Fruit fly (Drosophila melanogaster) whole organism, embryonic: ENCODE data around the gene CG33640.

Experiments used
- Asciz ChIP-seq: fragments of 200-800 bp; sonication (Bioruptor generic); optimal IDR thresholded peaks from 2 replicates; lab custom pipeline; 2017; ENCODE audit warnings: missing biosample characterization, mild to moderate bottlenecking, missing genetic modification characterization, missing genetic modification reagents
- BEAF-32 ChIP-seq: fragments of 200-800 bp; sonication (Bioruptor generic); optimal IDR thresholded peaks from 3 replicates; lab custom pipeline; 2017; ENCODE audit warnings: missing biosample characterization, missing genetic modification characterization, mild to moderate bottlenecking, moderate library complexity, missing genetic modification reagents
- CG10267 ChIP-seq: fragments of 200-800 bp; sonication (Bioruptor generic); optimal IDR thresholded peaks from 2 replicates; lab custom pipeline; 2018; ENCODE audit warnings: missing biosample characterization, mild to moderate bottlenecking, missing genetic modification characterization, moderate library complexity
- CG10274 ChIP-seq: fragments of 200-800 bp; sonication (Bioruptor generic); optimal IDR thresholded peaks from 3 replicates; lab custom pipeline; 2017; ENCODE audit warnings: missing biosample characterization, mild to moderate bottlenecking, missing genetic modification characterization
- CG11085 ChIP-seq: fragments of 200-800 bp; sonication (Bioruptor generic); IDR thresholded peaks from 2 replicates; pipeline ENCODE4 v1.3.6; 2022; ENCODE audit warnings: missing biosample characterization, missing genetic modification characterization
- CG11696 ChIP-seq: fragments of 200-800 bp; sonication (Bioruptor generic); IDR thresholded peaks from 2 replicates; pipeline ENCODE4 v1.3.6; 2022; ENCODE audit warnings: missing biosample characterization, missing genetic modification characterization
- CG12942 ChIP-seq: fragments of 200-800 bp; sonication (Bioruptor generic); optimal IDR thresholded peaks from 3 replicates; lab custom pipeline; 2016; ENCODE audit warnings: missing biosample characterization, missing genetic modification characterization
- CG14965 ChIP-seq: fragments of 200-800 bp; sonication (Bioruptor generic); optimal IDR thresholded peaks from 2 replicates; lab custom pipeline; 2016; ENCODE audit warnings: missing biosample characterization, missing genetic modification characterization, borderline replicate concordance
- CG15479 ChIP-seq: fragments of 200-800 bp; sonication (Bioruptor generic); optimal IDR thresholded peaks from 3 replicates; lab custom pipeline; 2019; ENCODE audit warnings: missing biosample characterization, mild to moderate bottlenecking, missing genetic modification characterization, moderate library complexity
- CG15601 ChIP-seq: fragments of 200-800 bp; sonication (Bioruptor generic); optimal IDR thresholded peaks from 3 replicates; lab custom pipeline; 2019; ENCODE audit warnings: missing biosample characterization, mild to moderate bottlenecking, missing genetic modification characterization, moderate library complexity
- CG17186 ChIP-seq: fragments of 200-800 bp; sonication (Bioruptor generic); optimal IDR thresholded peaks from 3 replicates; lab custom pipeline; 2017; ENCODE audit warnings: missing biosample characterization, missing genetic modification reagents, missing genetic modification characterization
- CG17359 ChIP-seq: fragments of 200-800 bp; sonication (Bioruptor generic); optimal IDR thresholded peaks from 3 replicates; lab custom pipeline; 2018; ENCODE audit warnings: missing biosample characterization, mild to moderate bottlenecking, missing genetic modification characterization, moderate library complexity
- CG17829 ChIP-seq: fragments of 200-800 bp; optimal IDR thresholded peaks from 2 replicates; lab custom pipeline; 2019; ENCODE audit warnings: missing biosample characterization, mild to moderate bottlenecking, missing genetic modification characterization, moderate library complexity
- CG31365 ChIP-seq: fragments of 200-800 bp; sonication (Bioruptor generic); optimal IDR thresholded peaks from 2 replicates; lab custom pipeline; 2018; ENCODE audit warnings: missing biosample characterization, mild to moderate bottlenecking, missing genetic modification characterization
- CG4404 ChIP-seq: fragments of 200-800 bp; sonication (Bioruptor generic); IDR thresholded peaks from 2 replicates; pipeline ENCODE4 v1.3.6; 2022; ENCODE audit warnings: missing biosample characterization, missing genetic modification characterization
- CG4730 ChIP-seq: fragments of 200-800 bp; sonication (Bioruptor generic); IDR thresholded peaks from 2 replicates; pipeline ENCODE4 v1.3.6; 2022; ENCODE audit warnings: missing biosample characterization, missing genetic modification characterization
- CG9609 ChIP-seq: fragments of 200-800 bp; sonication (Bioruptor generic); optimal IDR thresholded peaks from 3 replicates; lab custom pipeline; 2016; ENCODE audit warnings: missing biosample characterization, missing genetic modification characterization
- CG9932 ChIP-seq: fragments of 200-800 bp; sonication (Bioruptor generic); IDR thresholded peaks from 2 replicates; pipeline ENCODE4 v1.3.6; 2022; ENCODE audit warnings: missing biosample characterization, missing genetic modification characterization
- D ChIP-seq, 2 experiments: fragments of 200-800 bp in 1 of 2; fragments of >200 bp in 1 of 2; sonication (Bioruptor generic) in 1 of 2; optimal IDR thresholded peaks; 2 replicates in 1 of 2; 3 replicates in 1 of 2; lab custom pipeline; 2017; ENCODE audit warnings: mild to moderate bottlenecking in 1 of 2, missing biosample characterization in 1 of 2, missing genetic modification characterization in 1 of 2, missing genetic modification reagents in 1 of 2
- Dip3 ChIP-seq: fragments of 200-800 bp; sonication (Bioruptor generic); optimal IDR thresholded peaks from 3 replicates; lab custom pipeline; 2016; ENCODE audit warnings: missing biosample characterization, missing genetic modification characterization
- ERR ChIP-seq: fragments of 200-800 bp; sonication (Bioruptor generic); optimal IDR thresholded peaks from 2 replicates; lab custom pipeline; 2016; ENCODE audit warnings: missing biosample characterization, missing genetic modification characterization
- Ets65A ChIP-seq: fragments of 200-800 bp; sonication (Bioruptor generic); peaks from one replicate; lab custom pipeline; 2016; ENCODE audit warnings: missing biosample characterization, missing genetic modification characterization
- MTF-1 ChIP-seq: fragments of 200-800 bp; sonication (Bioruptor generic); optimal IDR thresholded peaks from 2 replicates; lab custom pipeline; 2018; ENCODE audit warnings: missing biosample characterization, mild to moderate bottlenecking, missing genetic modification characterization, borderline replicate concordance
- Mad ChIP-seq: fragments of 200-800 bp; sonication (Bioruptor generic); optimal IDR thresholded peaks from 2 replicates; lab custom pipeline; 2016; ENCODE audit warnings: missing biosample characterization, missing genetic modification characterization
- Nf-YC ChIP-seq: fragments of 200-800 bp; optimal IDR thresholded peaks from 3 replicates; lab custom pipeline; 2019; ENCODE audit warnings: missing biosample characterization, mild to moderate bottlenecking, missing genetic modification characterization, moderate library complexity
- Oaz ChIP-seq: fragments of 200-800 bp; sonication (Bioruptor generic); IDR thresholded peaks from 2 replicates; pipeline ENCODE4 v1.3.6; 2022; ENCODE audit warnings: missing biosample characterization, missing genetic modification characterization
- Ravus ChIP-seq: fragments of 200-800 bp; sonication (Bioruptor generic); IDR thresholded peaks from 2 replicates; pipeline ENCODE4 v1.3.6; 2022; ENCODE audit warnings: missing biosample characterization, missing genetic modification characterization
- Sry-β ChIP-seq: fragments of 200-800 bp; sonication (Bioruptor generic); optimal IDR thresholded peaks from 2 replicates; lab custom pipeline; 2018; ENCODE audit warnings: missing biosample characterization, mild to moderate bottlenecking, missing genetic modification characterization, moderate library complexity
- Tbp ChIP-seq: fragments of >200 bp; optimal IDR thresholded peaks from 2 replicates; lab custom pipeline; 2018; ENCODE audit warnings: missing biosample characterization, missing genetic modification characterization
- Xbp1 ChIP-seq: fragments of 200-800 bp; sonication (Bioruptor generic); optimal IDR thresholded peaks from 3 replicates; lab custom pipeline; 2016; ENCODE audit warnings: missing biosample characterization, mild to moderate bottlenecking, missing genetic modification characterization
- btn ChIP-seq: fragments of 200-800 bp; sonication (Bioruptor generic); optimal IDR thresholded peaks from 2 replicates; lab custom pipeline; 2016; ENCODE audit warnings: missing biosample characterization, missing genetic modification characterization
- lab ChIP-seq: fragments of 200-800 bp; sonication (Bioruptor generic); optimal IDR thresholded peaks from 3 replicates; lab custom pipeline; 2017; ENCODE audit warnings: missing biosample characterization, missing genetic modification characterization, mild to moderate bottlenecking, moderate library complexity, missing genetic modification reagents
- maf-S ChIP-seq: fragments of 200-800 bp; sonication (Bioruptor generic); optimal IDR thresholded peaks from 2 replicates; lab custom pipeline; 2016; ENCODE audit warnings: missing biosample characterization, missing genetic modification characterization
- mam ChIP-seq: fragments of 200-800 bp; sonication (Bioruptor generic); optimal IDR thresholded peaks from 3 replicates; lab custom pipeline; 2016; ENCODE audit warnings: missing biosample characterization, missing genetic modification characterization
- nerfin-2 ChIP-seq: fragments of 200-800 bp; sonication (Bioruptor generic); IDR thresholded peaks from 2 replicates; pipeline ENCODE4 v1.3.6; 2022; ENCODE audit warnings: missing biosample characterization, missing genetic modification characterization; ENCODE audit not compliant: partially characterized antibody
- prd ChIP-seq, 3 experiments: fragments of >200 bp in 2 of 3; fragments of 200-800 bp in 1 of 3; sonication (Bioruptor generic) in 1 of 3; optimal IDR thresholded peaks in 2 of 3; IDR thresholded peaks in 1 of 3; 2 replicates in 2 of 3; 3 replicates in 1 of 3; pipeline versions ENCODE4 v1.3.6 to Lab custom; 2017 to 2022; ENCODE audit warnings: missing biosample characterization in 1 of 3, missing genetic modification characterization in 1 of 3
- row ChIP-seq: fragments of 200-800 bp; sonication (Bioruptor generic); IDR thresholded peaks from 3 replicates; pipeline ENCODE4 v1.3.6; 2022; ENCODE audit warnings: missing biosample characterization, missing genetic modification characterization
- sens ChIP-seq: fragments of 200-800 bp; sonication (Bioruptor generic); peaks from one replicate; lab custom pipeline; 2016; ENCODE audit warnings: missing biosample characterization, missing genetic modification characterization
- seq ChIP-seq: fragments of 200-800 bp; sonication (Bioruptor generic); IDR thresholded peaks from 2 replicates; pipeline ENCODE4 v1.3.6; 2022; ENCODE audit warnings: missing biosample characterization, missing genetic modification characterization
- shn ChIP-seq: fragments of 200-800 bp; sonication (Bioruptor generic); optimal IDR thresholded peaks from 3 replicates; lab custom pipeline; 2016; ENCODE audit warnings: missing biosample characterization, missing genetic modification characterization
- toy ChIP-seq: fragments of 200-800 bp; sonication (Bioruptor generic); IDR thresholded peaks from 2 replicates; pipeline ENCODE4 v1.3.6; 2022; ENCODE audit warnings: missing biosample characterization, missing genetic modification characterization
- wor ChIP-seq: fragments of 200-800 bp; sonication (Bioruptor generic); IDR thresholded peaks from 2 replicates; pipeline ENCODE4 v1.3.6; 2022; ENCODE audit warnings: missing biosample characterization, missing genetic modification characterization
- zen2 ChIP-seq: fragments of 200-800 bp; sonication (Bioruptor generic); IDR thresholded peaks from 3 replicates; pipeline ENCODE4 v1.3.6; 2022; ENCODE audit warnings: missing biosample characterization, missing genetic modification characterization; ENCODE audit not compliant: partially characterized antibody
- zfh2 ChIP-seq: fragments of 200-800 bp; sonication (Bioruptor generic); optimal IDR thresholded peaks from 2 replicates; lab custom pipeline; 2016; ENCODE audit warnings: missing biosample characterization, missing genetic modification characterization

Gene CG33640

DNA sequence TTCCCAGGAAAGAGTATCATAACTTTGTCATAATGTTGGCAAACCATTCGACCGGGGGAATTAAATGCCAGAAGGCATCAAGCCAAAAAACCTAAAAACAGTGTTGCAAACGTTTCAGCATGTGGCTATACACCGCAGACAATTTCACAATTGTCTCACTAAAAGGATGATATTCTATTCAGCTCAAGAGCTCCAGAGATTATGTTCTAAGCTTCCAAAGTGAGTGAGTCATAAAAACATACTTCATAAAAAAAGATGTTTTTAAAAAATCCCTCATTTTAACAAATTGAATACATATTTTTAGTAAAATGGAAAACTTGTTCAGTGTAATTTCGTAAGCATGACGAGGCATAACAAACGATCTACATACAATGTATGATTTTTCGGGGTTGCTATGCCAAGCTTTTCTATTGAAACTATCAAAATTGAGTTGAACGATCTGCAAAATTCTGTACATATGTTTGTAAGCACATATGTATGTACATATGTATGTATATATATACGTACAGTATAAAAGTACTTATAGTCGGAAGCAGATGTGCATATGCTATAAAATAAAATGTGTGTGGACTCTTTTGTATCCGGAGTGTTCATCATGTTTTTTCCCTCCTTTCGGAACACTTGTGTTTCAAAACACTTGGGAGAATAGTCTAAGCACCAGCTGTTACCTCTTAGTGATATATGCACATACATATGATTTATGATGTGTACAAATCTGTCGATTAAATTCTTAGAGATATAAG lies 12.5 kb upstream of the CG33640 start (continued):
- TF ChIP-seq lab (GFP tag; lab: Kevin White, UChicago) (peak; percentile 82), CG17829 (tag; lab: Kevin White, UChicago) (peak; percentile 78), CG15601 (tag; lab: Kevin White, UChicago) (no peak), toy (GFP tag; lab: Robert Waterston, UW) (peak; percentile 51), CG11085 (peak; percentile 59), Ravus (GFP tag; lab: Robert Waterston, UW) (peak; percentile 59), CG31365 (tag; lab: Kevin White, UChicago) (no peak), zen2 (GFP tag; lab: Robert Waterston, UW) (no peak), CG11696 (peak; percentile 61), CG14965 (peak; percentile 57), CG17186 (GFP tag; lab: Kevin White, UChicago) (peak; percentile 31), Xbp1 (peak; percentile 88), zfh2 (peak; percentile 64)

DNA sequence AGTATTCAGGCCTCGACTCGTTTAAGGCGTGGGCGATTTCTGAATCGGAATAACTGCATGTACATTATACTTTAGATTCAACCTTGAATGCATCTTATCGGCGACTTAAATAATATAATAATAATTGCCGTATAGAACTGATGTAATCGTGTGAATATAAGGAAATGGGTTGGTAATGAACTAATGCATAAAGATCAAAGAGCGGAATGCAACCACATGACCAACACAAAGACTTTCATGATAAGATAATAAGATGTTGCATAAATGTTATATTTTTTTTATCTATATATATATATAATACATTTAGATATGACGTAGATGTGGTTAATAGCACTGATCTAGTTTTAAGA lies 12.0 kb upstream of the CG33640 start:
- TF ChIP-seq Ets65A (peak; percentile 70), CG9609 (GFP tag; lab: Kevin White, UChicago) (no peak), CG15479 (GFP tag; lab: Kevin White, UChicago) (no peak)

DNA sequence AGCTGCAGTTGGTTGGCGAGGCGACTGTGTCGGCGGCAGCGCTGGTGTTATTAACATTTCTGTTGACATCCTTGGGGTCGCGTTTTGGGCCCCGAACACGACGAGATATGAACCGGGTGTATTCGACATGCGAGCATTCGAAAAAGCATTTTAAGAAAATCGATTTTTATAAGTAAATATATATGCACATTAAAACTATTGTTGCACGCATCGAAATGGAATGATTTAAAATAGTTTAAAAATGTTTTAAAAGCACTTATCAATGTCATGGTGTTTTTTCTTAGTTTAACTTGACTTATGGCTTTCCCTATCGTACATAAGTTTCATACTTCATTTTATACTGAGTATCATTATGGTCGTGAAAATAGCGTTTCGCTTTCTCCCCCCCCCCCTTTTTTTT lies 5.8 kb upstream of the CG33640 start:
- no peak for TF ChIP-seq MTF-1 (GFP tag; lab: Kevin White, UChicago)
- no peak for TF ChIP-seq ERR
- peak; percentile 31; the same call in 1 of the 3 replicates for TF ChIP-seq row (GFP tag; lab: Robert Waterston, UW)
- TF ChIP-seq Mad (GFP tag; lab: Kevin White, UChicago): no peak
- no peak for TF ChIP-seq wor (GFP tag; lab: Robert Waterston, UW)
- TF ChIP-seq, all 482 proteins: peak for 1

DNA sequence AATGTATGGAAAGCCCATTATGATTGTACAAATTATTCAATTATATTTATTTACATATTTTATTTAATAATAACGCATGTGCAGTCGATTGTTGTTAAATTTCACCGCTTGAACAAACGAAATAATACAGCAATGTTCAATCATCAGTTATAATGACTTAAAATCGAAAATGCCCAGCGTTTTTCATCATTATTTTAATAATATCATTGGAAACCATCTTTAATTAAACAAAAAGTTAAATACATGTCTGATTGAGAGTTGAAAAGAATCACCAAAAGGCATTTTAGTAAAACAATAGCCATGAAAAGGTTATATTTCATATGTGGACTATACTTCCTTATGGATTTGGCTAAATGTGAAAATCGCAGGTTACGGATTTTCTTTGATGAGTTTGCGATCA lies 1.1 kb downstream of the CG33640 start, which contains the start of gene CG33641:
Gene CG33641, plus strand, starts transcription at position 301 of the 400 bp plus-strand sequence.
- no peak for TF ChIP-seq CG10267 (tag; lab: Kevin White, UChicago)
- no peak for TF ChIP-seq Mad (GFP tag; lab: Kevin White, UChicago)
- no peak for TF ChIP-seq Tbp (GFP tag; lab: Kevin White, UChicago)
- no peak for TF ChIP-seq row (GFP tag; lab: Robert Waterston, UW)
- no peak for TF ChIP-seq BEAF-32 (GFP tag; lab: Kevin White, UChicago)
- no peak for TF ChIP-seq Nf-YC (tag; lab: Kevin White, UChicago)
- TF ChIP-seq CG4404 (GFP tag; lab: Robert Waterston, UW): no peak
- no peak for TF ChIP-seq mam
- no peak for TF ChIP-seq maf-S (GFP tag; lab: Kevin White, UChicago)
- TF ChIP-seq CG17359 (tag; lab: Kevin White, UChicago): no peak
- TF ChIP-seq Oaz: no peak
- TF ChIP-seq CG9932: no peak
- TF ChIP-seq toy (GFP tag; lab: Robert Waterston, UW): no peak
- TF ChIP-seq seq (GFP tag; lab: Robert Waterston, UW): no peak

DNA sequence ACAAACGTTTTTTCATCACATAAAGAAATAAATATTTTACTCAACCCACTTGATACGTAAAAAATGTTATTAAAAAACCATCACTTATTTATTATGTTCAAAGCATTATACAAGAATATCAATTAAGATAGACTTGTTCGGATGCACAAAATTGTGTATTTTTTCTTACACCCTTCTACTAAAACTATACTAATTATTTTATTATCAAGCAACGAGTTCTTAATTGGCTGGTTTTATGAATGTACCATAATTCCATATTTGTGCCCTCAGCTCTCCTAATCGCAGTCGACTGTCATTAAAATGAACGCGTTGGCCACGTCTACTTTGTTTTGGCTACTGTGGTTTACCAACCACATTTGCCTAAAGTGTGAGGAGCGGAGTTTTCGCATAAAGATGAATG lies 2.0 kb downstream of the CG33640 start, which contains the start of gene CG33642:
Gene CG33642, plus strand, starts transcription at position 301 of the 400 bp plus-strand sequence.
- TF ChIP-seq prd (optimal IDR thresholded peaks at IDR 0.05; lab: Kevin White, UChicago): no peak
- TF ChIP-seq prd (GFP tag; IDR thresholded peaks at IDR 0.05; lab: Robert Waterston, UW): no peak
- no peak for TF ChIP-seq CG10274
- TF ChIP-seq btn (GFP tag; lab: Kevin White, UChicago): no peak
- TF ChIP-seq CG4730 (GFP tag; lab: Robert Waterston, UW): no peak
- TF ChIP-seq Asciz (GFP tag; lab: Kevin White, UChicago): no peak
- TF ChIP-seq Dip3 (GFP tag; lab: Kevin White, UChicago): no peak
- no peak for TF ChIP-seq shn
- TF ChIP-seq sens (GFP tag; lab: Kevin White, UChicago): no peak
- no peak for TF ChIP-seq nerfin-2 (GFP tag; lab: Robert Waterston, UW)
- no peak for TF ChIP-seq Sry-β (GFP tag; lab: Kevin White, UChicago)
- no peak for TF ChIP-seq D (optimal IDR thresholded peaks at IDR 0.05; lab: Kevin White, UChicago)
- TF ChIP-seq D (GFP tag; optimal IDR thresholded peaks at IDR 0.05; lab: Kevin White, UChicago): no peak
- no peak for TF ChIP-seq maf-S (GFP tag; lab: Kevin White, UChicago)
- TF ChIP-seq CG12942: no peak
